Worm (Caenorhabditis elegans): Measurements from ENCODE around the gene R08C7.1.

DNA sequence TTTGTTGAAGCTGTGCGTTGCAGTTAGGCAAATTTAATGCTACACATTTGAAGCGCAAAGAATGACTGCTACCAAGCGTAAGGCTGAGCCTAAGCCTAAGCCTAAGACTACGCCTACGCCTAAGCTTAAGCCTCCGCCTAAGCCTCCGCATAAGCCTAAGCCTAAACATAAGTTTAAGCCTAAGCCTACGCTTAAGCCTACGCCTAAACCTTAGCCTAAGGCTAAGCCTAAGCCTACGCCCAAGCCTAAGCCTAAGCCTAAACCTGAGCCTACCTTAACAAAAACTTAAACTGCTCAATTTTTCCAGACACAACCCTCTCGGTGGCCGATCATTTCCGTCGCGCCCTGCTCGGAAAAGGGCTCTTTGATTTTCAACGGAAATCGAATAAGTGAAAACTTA lies 7.7 kb downstream of the R08C7.1 start:
- TF ChIP-seq hlh-15 (tag; optimal IDR thresholded peaks at IDR 0.05) (no peak), ttx-3 (tag; optimal IDR thresholded peaks at IDR 0.05) (no peak), nhr-11 (tag; optimal IDR thresholded peaks at IDR 0.05) (no peak), ceh-9 (tag; optimal IDR thresholded peaks at IDR 0.05) (no peak), pha-4 (tag; optimal IDR thresholded peaks at IDR 0.05) (no peak)
